Worm (Caenorhabditis elegans) whole organism, mixed stage, embryonic: ENCODE results near the gene mboa-3.

Experiments used
- snpc-4 ChIP-seq: fragments of 150-350 bp; optimal IDR thresholded peaks from 2 replicates; lab custom pipeline; 2014; ENCODE audit warnings: missing biosample characterization, missing genetic modification characterization
- unc-62 ChIP-seq: fragments of 150-350 bp; optimal IDR thresholded peaks from 2 replicates; lab custom pipeline; 2014; ENCODE audit warnings: missing biosample characterization, missing genetic modification reagents, missing genetic modification characterization

ce11 chrX:5488867-5489266 lies 33.8 kb downstream of the mboa-3 start:
- no peak for TF ChIP-seq unc-62 (GFP tag; lab: Kevin White, UChicago)
- no peak for TF ChIP-seq snpc-4 (tag; lab: Kevin White, UChicago)
